Fruit fly (Drosophila melanogaster) whole organism, prepupa: ENCODE results near the gene sofe.

Source experiments
- CG11762 ChIP-seq: fragments of 200-800 bp; sonication (Bioruptor generic); optimal IDR thresholded peaks from 3 replicates; lab custom pipeline; 2016; ENCODE audit warnings: missing biosample characterization, missing genetic modification characterization; ENCODE audit not compliant: insufficient read depth
- CG15336 ChIP-seq: fragments of 200-800 bp; sonication (Bioruptor generic); IDR thresholded peaks from 2 replicates; pipeline ENCODE4 v1.3.6; 2022; ENCODE audit warnings: missing biosample characterization, missing genetic modification characterization
- CG3032 ChIP-seq: fragments of 200-800 bp; optimal IDR thresholded peaks from 2 replicates; lab custom pipeline; 2019; ENCODE audit warnings: missing biosample characterization, mild to moderate bottlenecking, missing genetic modification characterization, moderate library complexity
- CG31627 ChIP-seq: fragments of 200-800 bp; sonication (Bioruptor generic); optimal IDR thresholded peaks from 3 replicates; lab custom pipeline; 2016; ENCODE audit warnings: missing biosample characterization, missing genetic modification characterization
- CG32006 ChIP-seq: fragments of 200-800 bp; sonication (Bioruptor generic); optimal IDR thresholded peaks from 3 replicates; lab custom pipeline; 2017; ENCODE audit warnings: missing biosample characterization, mild to moderate bottlenecking, missing genetic modification characterization
- CG34406 ChIP-seq: fragments of 200-800 bp; sonication (Bioruptor generic); optimal IDR thresholded peaks from 3 replicates; lab custom pipeline; 2016; ENCODE audit warnings: missing biosample characterization, missing genetic modification characterization
- CG6163 ChIP-seq: fragments of 200-800 bp; sonication (Bioruptor generic); IDR thresholded peaks from 3 replicates; pipeline ENCODE4 v1.3.6; 2022; ENCODE audit warnings: missing biosample characterization, missing genetic modification characterization
- CG6276 ChIP-seq: fragments of 200-800 bp; sonication (Bioruptor generic); optimal IDR thresholded peaks from 2 replicates; lab custom pipeline; 2017; ENCODE audit warnings: missing biosample characterization, mild to moderate bottlenecking, missing genetic modification characterization
- CG6792 ChIP-seq: fragments of 200-800 bp; sonication (Bioruptor generic); optimal IDR thresholded peaks from 3 replicates; lab custom pipeline; 2016; ENCODE audit warnings: missing biosample characterization, missing genetic modification characterization
- CG6808 ChIP-seq: fragments of 200-800 bp; sonication (Bioruptor generic); optimal IDR thresholded peaks from 3 replicates; lab custom pipeline; 2017; ENCODE audit warnings: missing biosample characterization, missing genetic modification characterization, mild to moderate bottlenecking, moderate library complexity, missing genetic modification reagents
- CG6854 ChIP-seq: fragments of 200-800 bp; sonication (Bioruptor generic); optimal IDR thresholded peaks from 2 replicates; lab custom pipeline; 2017; ENCODE audit warnings: missing biosample characterization, mild to moderate bottlenecking, missing genetic modification characterization
- CG8119 ChIP-seq: fragments of 200-800 bp; sonication (Bioruptor generic); IDR thresholded peaks from 3 replicates; pipeline ENCODE4 v1.3.6; 2022; ENCODE audit warnings: missing biosample characterization, missing genetic modification characterization
- CG8319 ChIP-seq: fragments of 200-800 bp; sonication (Bioruptor generic); optimal IDR thresholded peaks from 3 replicates; lab custom pipeline; 2016; ENCODE audit warnings: missing biosample characterization, missing genetic modification characterization
- CG8632 ChIP-seq: fragments of 200-800 bp; sonication (Bioruptor generic); optimal IDR thresholded peaks from 3 replicates; lab custom pipeline; 2016; ENCODE audit warnings: missing biosample characterization, missing genetic modification characterization
- Eip75B ChIP-seq: fragments of 200-800 bp; sonication (Bioruptor generic); optimal IDR thresholded peaks from 3 replicates; lab custom pipeline; 2016; ENCODE audit warnings: missing biosample characterization, missing genetic modification characterization
- Eip78C ChIP-seq: fragments of 200-800 bp; sonication (Bioruptor generic); peaks from one replicate; lab custom pipeline; 2016; ENCODE audit warnings: missing biosample characterization, missing genetic modification characterization
- Ets21C ChIP-seq: fragments of 200-800 bp; sonication (Bioruptor generic); optimal IDR thresholded peaks from 3 replicates; lab custom pipeline; 2016; ENCODE audit warnings: missing biosample characterization, missing genetic modification characterization
- Ets96B ChIP-seq: fragments of 200-800 bp; optimal IDR thresholded peaks from 2 replicates; lab custom pipeline; 2019; ENCODE audit warnings: missing biosample characterization, mild to moderate bottlenecking, missing genetic modification characterization, moderate library complexity
- Hr39 ChIP-seq: fragments of 200-800 bp; sonication (Bioruptor generic); optimal IDR thresholded peaks from 2 replicates; lab custom pipeline; 2016; ENCODE audit warnings: missing biosample characterization, missing genetic modification characterization
- Hr4 ChIP-seq: fragments of 200-800 bp; sonication (Bioruptor generic); optimal IDR thresholded peaks from 3 replicates; lab custom pipeline; 2016; ENCODE audit warnings: missing biosample characterization, missing genetic modification characterization
- Lpt ChIP-seq: fragments of 200-800 bp; sonication (Bioruptor generic); optimal IDR thresholded peaks from 3 replicates; lab custom pipeline; 2016; ENCODE audit warnings: missing biosample characterization, missing genetic modification characterization
- Met ChIP-seq: fragments of 200-800 bp; sonication (Bioruptor generic); optimal IDR thresholded peaks from 3 replicates; lab custom pipeline; 2016; ENCODE audit warnings: missing biosample characterization, missing genetic modification characterization
- OdsH ChIP-seq: fragments of 200-800 bp; sonication (Bioruptor generic); optimal IDR thresholded peaks from 3 replicates; lab custom pipeline; 2016; ENCODE audit warnings: missing biosample characterization, missing genetic modification characterization
- Smox ChIP-seq: fragments of 200-800 bp; sonication (Bioruptor generic); optimal IDR thresholded peaks from 3 replicates; lab custom pipeline; 2016; ENCODE audit warnings: missing biosample characterization, missing genetic modification characterization
- Sox102F ChIP-seq: fragments of 200-800 bp; sonication (Bioruptor generic); optimal IDR thresholded peaks from 2 replicates; lab custom pipeline; 2016; ENCODE audit warnings: missing biosample characterization, mild to moderate bottlenecking, missing genetic modification characterization
- Sox14 ChIP-seq: fragments of 200-800 bp; sonication (Bioruptor generic); optimal IDR thresholded peaks from 3 replicates; lab custom pipeline; 2016; ENCODE audit warnings: missing biosample characterization, missing genetic modification characterization
- Sox15 ChIP-seq: fragments of 200-800 bp; sonication (Bioruptor generic); optimal IDR thresholded peaks from 3 replicates; lab custom pipeline; 2016; ENCODE audit warnings: missing biosample characterization, missing genetic modification characterization
- dsx ChIP-seq: fragments of 200-800 bp; optimal IDR thresholded peaks from 3 replicates; lab custom pipeline; 2019; ENCODE audit warnings: missing biosample characterization, mild to moderate bottlenecking, missing genetic modification characterization, moderate library complexity; ENCODE audit not compliant: poor library complexity, severe bottlenecking
- eg ChIP-seq: fragments of 200-800 bp; sonication (Bioruptor generic); IDR thresholded peaks from 3 replicates; pipeline ENCODE4 v1.3.6; 2022; ENCODE audit warnings: missing biosample characterization, missing genetic modification characterization
- fd59A ChIP-seq: fragments of 200-800 bp; sonication (Bioruptor generic); optimal IDR thresholded peaks from 2 replicates; lab custom pipeline; 2017; ENCODE audit warnings: missing biosample characterization, mild to moderate bottlenecking, missing genetic modification characterization, missing genetic modification reagents
- fd85E ChIP-seq: fragments of 200-800 bp; sonication (Bioruptor generic); optimal IDR thresholded peaks from 3 replicates; lab custom pipeline; 2016; ENCODE audit warnings: missing biosample characterization, missing genetic modification characterization
- lz ChIP-seq: fragments of 200-800 bp; sonication (Bioruptor generic); optimal IDR thresholded peaks from 3 replicates; lab custom pipeline; 2016; ENCODE audit warnings: missing biosample characterization, missing genetic modification characterization
- salr ChIP-seq, 2 experiments: fragments of 200-800 bp; sonication (Bioruptor generic); optimal IDR thresholded peaks; 3 replicates each; lab custom pipeline; 2016 to 2018; ENCODE audit warnings: missing biosample characterization in 2 of 2, missing genetic modification characterization in 2 of 2, mild to moderate bottlenecking in 1 of 2
- spab ChIP-seq: fragments of 200-800 bp; sonication (Bioruptor generic); optimal IDR thresholded peaks from 2 replicates; lab custom pipeline; 2017; ENCODE audit warnings: missing biosample characterization, mild to moderate bottlenecking, missing genetic modification characterization, missing genetic modification reagents
- svp ChIP-seq: fragments of 200-800 bp; sonication (Bioruptor generic); peaks from one replicate; lab custom pipeline; 2016; ENCODE audit warnings: missing biosample characterization, missing genetic modification characterization
- topi ChIP-seq: fragments of 200-800 bp; sonication (Bioruptor generic); optimal IDR thresholded peaks from 3 replicates; lab custom pipeline; 2016; ENCODE audit warnings: missing biosample characterization, missing genetic modification characterization
- vri ChIP-seq: fragments of 200-800 bp; sonication (Bioruptor generic); optimal IDR thresholded peaks from 3 replicates; lab custom pipeline; 2016; ENCODE audit warnings: missing biosample characterization, mild to moderate bottlenecking, missing genetic modification characterization

sofe gene

DNA sequence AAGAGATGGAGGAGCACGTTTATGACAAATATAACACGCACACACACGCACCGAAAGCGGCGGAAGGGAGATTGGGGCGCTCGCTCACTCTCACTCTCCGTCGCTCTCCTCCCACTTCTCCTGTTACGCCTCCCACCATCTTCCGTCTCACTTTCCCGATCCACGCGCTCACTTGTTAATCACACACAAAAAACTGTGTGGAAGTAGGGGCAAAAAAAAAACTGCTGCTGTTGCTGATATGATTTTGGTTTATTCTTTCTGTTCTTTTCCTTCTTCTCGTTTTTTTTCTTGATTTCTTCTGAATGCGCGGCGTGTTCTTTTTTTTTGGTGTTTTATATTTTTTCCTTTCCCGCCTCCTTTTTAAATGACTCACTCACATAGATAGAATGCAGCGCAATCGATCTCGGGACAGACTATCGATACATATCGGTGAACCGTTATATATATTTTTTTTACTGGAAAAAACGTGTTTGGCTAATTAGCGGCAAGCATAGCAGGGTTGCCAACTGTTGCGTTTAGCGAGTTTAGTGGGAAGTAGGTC is 51.5 kb downstream of the sofe start (continued):
- TF ChIP-seq CG6854 (peak; percentile 84), eg (GFP tag; lab: Robert Waterston, UW) (peak; percentile 85), svp (GFP tag; lab: Kevin White, UChicago) (peak; percentile 76), CG15336 (GFP tag; lab: Robert Waterston, UW) (peak; percentile 50), dsx (GFP tag; lab: Kevin White, UChicago) (peak; percentile 75), spab (GFP tag; lab: Kevin White, UChicago) (peak; percentile 83), fd85E (GFP tag; lab: Kevin White, UChicago) (no peak), CG8632 (peak; percentile 62), fd59A (GFP tag; lab: Kevin White, UChicago) (peak; percentile 39), CG6276 (peak; percentile 76), CG6792 (GFP tag; lab: Kevin White, UChicago) (peak; percentile 48), CG11762 (GFP tag; lab: Kevin White, UChicago) (peak; percentile 62), Met (GFP tag; lab: Kevin White, UChicago) (peak; percentile 70), Hr4 (GFP tag; lab: Kevin White, UChicago) (peak; percentile 17), CG6808 (GFP tag; lab: Kevin White, UChicago) (peak; percentile 90), vri (GFP tag; lab: Kevin White, UChicago) (peak; percentile 78), CG3032 (tag; lab: Kevin White, UChicago) (peak; percentile 66), Ets96B (tag; lab: Kevin White, UChicago) (peak; percentile 68), CG34406 (GFP tag; lab: Kevin White, UChicago) (peak; percentile 70), Lpt (peak; percentile 25), CG32006 (peak; percentile 45), Sox15 (GFP tag; lab: Kevin White, UChicago) (no peak), Smox (GFP tag; lab: Kevin White, UChicago) (peak; percentile 47), topi (GFP tag; lab: Kevin White, UChicago) (peak; percentile 46), Hr39 (GFP tag; lab: Kevin White, UChicago) (no peak), Eip75B (GFP tag; lab: Kevin White, UChicago) (peak; percentile 39), salr (GFP tag; optimal IDR thresholded peaks at IDR 0.05; lab: Kevin White, UChicago) (peak; percentile 11 to 19), CG8319 (peak; percentile 39), Sox14 (GFP tag; lab: Kevin White, UChicago) (peak; percentile 26), Ets21C (GFP tag; lab: Kevin White, UChicago) (no peak), Eip78C (GFP tag; lab: Kevin White, UChicago) (peak; percentile 79), OdsH (peak; percentile 27), CG6163 (peak; percentile 92), CG31627 (GFP tag; lab: Kevin White, UChicago) (no peak), Sox102F (GFP tag; lab: Kevin White, UChicago) (peak; percentile 75), CG8119 (GFP tag; lab: Robert Waterston, UW) (peak; percentile 72), lz (GFP tag; lab: Kevin White, UChicago) (peak; percentile 27)
